Worm (Caenorhabditis elegans): Measurements from ENCODE around the gene F19B6.10.
A peak's percentile ranks its signal among the peaks of the same experiment; 100 is the strongest.

DNA sequence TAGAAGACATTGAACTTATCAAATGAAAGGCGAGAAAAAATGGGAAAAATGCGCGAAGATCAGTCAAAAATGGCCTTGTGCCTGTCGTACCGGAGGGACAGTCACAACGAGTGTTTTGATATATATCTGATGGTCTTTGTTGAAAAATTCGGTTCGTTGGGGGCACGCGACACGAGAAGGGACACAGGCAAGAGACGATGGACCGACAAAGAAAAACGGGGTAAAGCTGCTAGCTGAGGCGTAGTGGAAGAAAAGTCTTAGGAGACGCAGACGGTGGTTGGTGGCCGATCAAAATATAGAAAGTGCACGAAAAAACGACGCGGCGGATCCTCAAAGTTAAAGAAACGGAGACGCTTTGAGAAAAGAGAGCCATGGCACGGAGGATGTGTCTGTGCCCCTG, 1.7 kb upstream of the F19B6.10 start:
- TF ChIP-seq lin-40 (tag; optimal IDR thresholded peaks at IDR 0.05) = no peak
- TF ChIP-seq F49E8.2 (tag; optimal IDR thresholded peaks at IDR 0.05; ENCODE audit: insufficient read depth) = no peak
- TF ChIP-seq Y56A3A.18 (GFP tag; IDR thresholded peaks at IDR 0.05) = no peak
- no peak for TF ChIP-seq aptf-2 (GFP tag; conservative IDR thresholded peaks at IDR 0.05)
- no peak for TF ChIP-seq repo-1 (tag; optimal IDR thresholded peaks at IDR 0.05)
- TF ChIP-seq ztf-6 (GFP tag; IDR thresholded peaks at IDR 0.05) = no peak
- no peak for TF ChIP-seq cebp-1 (GFP tag; IDR thresholded peaks at IDR 0.05)
- TF ChIP-seq cebp-1 (tag; optimal IDR thresholded peaks at IDR 0.05) = peak; percentile 41
- no peak for TF ChIP-seq unc-62 (GFP tag; optimal IDR thresholded peaks at IDR 0.05)
- TF ChIP-seq ets-4 (GFP tag; optimal IDR thresholded peaks at IDR 0.05) = no peak
- no peak for TF ChIP-seq ama-1 (optimal IDR thresholded peaks at IDR 0.05)
- TF ChIP-seq ama-1 (GFP tag; optimal IDR thresholded peaks at IDR 0.05) = no peak
- TF ChIP-seq ceh-27 (GFP tag; optimal IDR thresholded peaks at IDR 0.05) = no peak
- TF ChIP-seq zim-3 (tag; optimal IDR thresholded peaks at IDR 0.05) = no peak

All from whole organism, young adult.